Fruit fly (Drosophila melanogaster): ENCODE measurements around the gene CG32259.

- TF ChIP-seq cnc (optimal IDR thresholded peaks at IDR 0.05) (no peak), CG12768 (GFP tag; optimal IDR thresholded peaks at IDR 0.05) (peak; percentile 33), Crg-1 (GFP tag; optimal IDR thresholded peaks at IDR 0.05) (no peak), CG14711 (tag; optimal IDR thresholded peaks at IDR 0.05) (peak; percentile 33), bab1 (GFP tag; optimal IDR thresholded peaks at IDR 0.05) (peak; percentile 67), CG11617 (GFP tag; optimal IDR thresholded peaks at IDR 0.05) (no peak), Mnt (GFP tag; optimal IDR thresholded peaks at IDR 0.05) (peak; percentile 94), pad (GFP tag; optimal IDR thresholded peaks at IDR 0.05) (peak; percentile 36), kay (GFP tag; ENCODE audit: borderline replicate concordance) (peak; percentile 93)
These were observed 33.5 kb downstream of the CG32259 start, which contains the start of gene CG14995 for dm6 chr3L:4102496-4103257.

Measured in whole organism, adult.